Worm (Caenorhabditis elegans) whole organism, early embryonic: ENCODE measurements around the gene nhr-106.

Source experiments
- B0310.2 ChIP-seq: sonication (generic microtip); optimal IDR thresholded peaks from 2 replicates; lab custom pipeline; 2016; ENCODE audit warnings: mild to moderate bottlenecking, missing genetic modification characterization, missing compliant biosample characterization
- F13C5.2 ChIP-seq: sonication (generic microtip); optimal IDR thresholded peaks from 2 replicates; lab custom pipeline; 2017; ENCODE audit warnings: mild to moderate bottlenecking, missing genetic modification characterization, inconsistent platforms, missing compliant biosample characterization
- aly-1 ChIP-seq: sonication (generic microtip); optimal IDR thresholded peaks from 2 replicates; lab custom pipeline; 2016; ENCODE audit warnings: missing genetic modification characterization, missing compliant biosample characterization
- ama-1 ChIP-seq: fragments of 150-350 bp; optimal IDR thresholded peaks from 2 replicates; lab custom pipeline; 2014
- ceh-13 ChIP-seq: fragments of 200-800 bp; sonication (Bioruptor generic); optimal IDR thresholded peaks from 2 replicates; lab custom pipeline; 2018; ENCODE audit warnings: mild to moderate bottlenecking, missing genetic modification characterization, missing compliant biosample characterization
- ceh-36 ChIP-seq: sonication (generic microtip); optimal IDR thresholded peaks from 2 replicates; lab custom pipeline; 2016; ENCODE audit warnings: missing genetic modification characterization, inconsistent platforms, missing compliant biosample characterization
- ets-7 ChIP-seq: sonication (generic microtip); optimal IDR thresholded peaks from 2 replicates; lab custom pipeline; 2016; ENCODE audit warnings: missing genotype, missing genetic modification characterization, missing compliant biosample characterization
- flt-1 ChIP-seq: fragments of 200-800 bp; sonication (Bioruptor generic); IDR thresholded peaks from 2 replicates; pipeline ENCODE4 v1.3.6; 2022; ENCODE audit warnings: missing genetic modification characterization, missing compliant biosample characterization
- hmbx-1 ChIP-seq: sonication (generic microtip); optimal IDR thresholded peaks from 2 replicates; lab custom pipeline; 2016; ENCODE audit warnings: mild to moderate bottlenecking, missing genetic modification characterization, missing compliant biosample characterization
- hmg-4 ChIP-seq: fragments of 200-800 bp; sonication (Bioruptor generic); optimal IDR thresholded peaks from 2 replicates; lab custom pipeline; 2018; ENCODE audit warnings: mild to moderate bottlenecking, missing genetic modification characterization, missing compliant biosample characterization
- hnd-1 ChIP-seq: sonication (generic microtip); optimal IDR thresholded peaks from 2 replicates; lab custom pipeline; 2016; ENCODE audit warnings: missing genetic modification characterization, missing compliant biosample characterization
- pes-1 ChIP-seq: fragments of 200-800 bp; sonication (Bioruptor generic); IDR thresholded peaks from 2 replicates; pipeline ENCODE4 v1.3.6; 2022; ENCODE audit warnings: missing genetic modification reagents, missing genetic modification characterization, missing compliant biosample characterization
- scrt-1 ChIP-seq: fragments of 200-800 bp; sonication (Bioruptor generic); IDR thresholded peaks from 2 replicates; pipeline ENCODE4 v1.3.6; 2022; ENCODE audit warnings: missing genetic modification characterization, missing compliant biosample characterization
- sea-1 ChIP-seq: fragments of 200-800 bp; sonication (Bioruptor generic); conservative IDR thresholded peaks from 2 replicates; pipeline ENCODE4 v1.3.6; 2022; ENCODE audit warnings: missing genetic modification characterization, missing compliant biosample characterization
- tbx-11 ChIP-seq: fragments of 200-800 bp; sonication (Bioruptor generic); IDR thresholded peaks from 2 replicates; pipeline ENCODE4 v1.3.6; 2022; ENCODE audit warnings: missing genetic modification characterization, missing compliant biosample characterization
- tbx-37 ChIP-seq: fragments of 200-800 bp; sonication (Bioruptor generic); conservative IDR thresholded peaks from 2 replicates; pipeline ENCODE4 v1.3.6; 2022; ENCODE audit warnings: missing genetic modification reagents, missing genetic modification characterization, missing compliant biosample characterization
- tra-4 ChIP-seq: sonication (generic microtip); optimal IDR thresholded peaks from 2 replicates; lab custom pipeline; 2017; ENCODE audit warnings: missing genetic modification characterization, missing compliant biosample characterization

Gene nhr-106

DNA sequence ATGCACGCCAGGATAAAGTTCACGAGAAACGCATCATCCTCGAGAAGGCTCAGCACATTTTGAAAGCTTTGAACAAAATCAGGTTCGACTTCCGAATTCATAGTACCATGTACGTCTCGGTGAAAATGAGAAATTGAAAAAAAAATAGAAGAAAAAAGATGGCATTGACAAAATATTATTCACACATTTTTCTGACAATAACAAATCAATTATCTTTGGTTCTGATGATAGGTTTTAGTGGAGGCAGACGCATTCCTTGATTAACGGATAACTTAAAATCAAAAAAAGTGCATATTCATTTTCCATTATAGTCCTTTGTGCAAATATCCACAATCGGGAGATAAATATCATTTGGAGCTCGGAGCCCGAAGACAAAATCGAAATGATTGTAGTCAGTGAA lies 32.1 kb downstream of the nhr-106 start, which contains the start of gene srw-107:
Gene srw-107 (minus strand): TSS at position 101 of the 400 bp plus-strand sequence.
- TF ChIP-seq ceh-13 (GFP tag; lab: Kevin White, UChicago) (no peak), hmg-4 (GFP tag; lab: Kevin White, UChicago) (no peak), B0310.2 (tag; lab: Kevin White, UChicago) (no peak), ama-1 (lab: Kevin White, UChicago) (no peak), pes-1 (GFP tag; lab: Robert Waterston, UW) (no peak), F13C5.2 (tag; lab: Kevin White, UChicago) (no peak), sea-1 (GFP tag; lab: Robert Waterston, UW) (no peak), ets-7 (tag; lab: Kevin White, UChicago) (no peak), hnd-1 (no peak), flt-1 (GFP tag; lab: Robert Waterston, UW) (no peak), tra-4 (tag; lab: Kevin White, UChicago) (no peak), tbx-37 (GFP tag; lab: Robert Waterston, UW) (no peak), aly-1 (tag; lab: Kevin White, UChicago) (no peak), ceh-36 (no peak), hmbx-1 (tag; lab: Kevin White, UChicago) (no peak), scrt-1 (no peak), tbx-11 (no peak)

DNA sequence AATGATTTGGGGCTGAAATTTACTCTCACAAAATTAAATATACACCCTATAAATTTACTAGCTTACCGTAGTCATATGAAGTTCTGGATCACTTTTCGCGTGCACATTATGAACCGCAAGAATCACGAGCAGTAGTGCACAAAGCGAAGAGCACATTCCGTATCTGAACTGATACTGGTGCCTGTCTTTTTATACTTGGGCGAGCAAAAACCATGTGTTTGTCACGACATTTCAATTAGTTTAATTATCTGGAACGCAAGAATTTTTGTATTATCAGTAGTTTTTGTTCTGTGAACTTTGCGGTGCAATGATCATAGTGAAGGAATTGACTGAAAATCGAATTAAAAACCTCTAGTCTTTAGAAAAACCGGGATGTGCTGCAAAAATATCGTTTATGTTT lies 34.6 kb downstream of the nhr-106 start, which contains the start of gene lipl-3:
Gene lipl-3 (minus strand): TSS at position 161 of the 400 bp plus-strand sequence.
- TF ChIP-seq tbx-11 (no peak), F13C5.2 (tag; lab: Kevin White, UChicago) (no peak), aly-1 (tag; lab: Kevin White, UChicago) (no peak), hnd-1 (no peak)

DNA sequence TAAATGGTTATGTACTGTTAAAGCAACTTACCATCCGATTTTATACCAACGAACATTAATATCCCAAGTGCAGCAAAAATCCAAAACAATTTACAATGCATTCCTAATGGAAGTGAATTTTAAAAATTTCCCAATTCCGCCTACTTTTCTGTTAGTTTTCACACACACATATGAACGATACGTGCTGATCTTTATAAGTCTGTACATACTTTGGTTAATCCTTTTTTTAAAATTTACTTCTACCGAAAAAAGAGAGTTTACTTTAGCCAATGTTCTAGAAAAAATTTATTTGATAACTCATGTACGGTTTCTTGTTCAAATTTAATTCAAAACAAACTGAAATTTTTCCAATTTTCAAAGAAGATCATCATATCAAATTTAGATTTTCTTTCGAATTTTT lies 35.6 kb downstream of the nhr-106 start, which contains the start of gene R11G11.16:
Gene R11G11.16 (minus strand): TSS at position 101 of the 400 bp plus-strand sequence.
- TF ChIP-seq hnd-1, result no peak
- no peak for TF ChIP-seq pes-1 (GFP tag; lab: Robert Waterston, UW)
- no peak for TF ChIP-seq hmbx-1 (tag; lab: Kevin White, UChicago)
- no peak for TF ChIP-seq aly-1 (tag; lab: Kevin White, UChicago)
- TF ChIP-seq ama-1 (lab: Kevin White, UChicago), result no peak
- no peak for TF ChIP-seq F13C5.2 (tag; lab: Kevin White, UChicago)
- no peak for TF ChIP-seq tbx-11

DNA sequence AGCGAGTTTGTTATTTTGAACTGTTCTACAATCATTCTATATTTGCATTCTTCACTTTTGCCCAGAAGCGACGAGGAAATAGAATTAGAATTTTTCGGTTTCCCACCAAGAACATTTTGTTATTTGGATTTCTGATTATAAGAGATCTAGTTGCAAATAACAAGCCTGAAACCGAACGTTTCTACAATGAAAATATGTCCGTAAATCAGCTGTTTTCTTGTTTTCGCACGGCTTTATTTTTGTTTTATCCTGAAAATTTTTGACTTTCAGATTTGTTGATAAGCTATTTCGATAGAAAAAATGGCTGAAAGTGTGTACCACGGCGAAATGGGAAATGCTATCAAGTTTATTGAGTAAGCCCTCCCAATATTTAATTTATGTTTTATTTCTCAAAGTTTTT lies 38.2 kb downstream of the nhr-106 start, which contains the start of gene srw-108:
Gene srw-108 (plus strand): TSS at position 301 of the 400 bp plus-strand sequence.
- no peak for TF ChIP-seq ceh-36
- no peak for TF ChIP-seq ama-1 (lab: Kevin White, UChicago)
- no peak for TF ChIP-seq flt-1 (GFP tag; lab: Robert Waterston, UW)
- no peak for TF ChIP-seq scrt-1
- TF ChIP-seq sea-1 (GFP tag; lab: Robert Waterston, UW), result no peak
- TF ChIP-seq ets-7 (tag; lab: Kevin White, UChicago), result no peak
- no peak for TF ChIP-seq tbx-37 (GFP tag; lab: Robert Waterston, UW)
- TF ChIP-seq ceh-13 (GFP tag; lab: Kevin White, UChicago), result no peak
- no peak for TF ChIP-seq tra-4 (tag; lab: Kevin White, UChicago)
- TF ChIP-seq aly-1 (tag; lab: Kevin White, UChicago), result no peak
- no peak for TF ChIP-seq hmbx-1 (tag; lab: Kevin White, UChicago)
- TF ChIP-seq hnd-1, result no peak

DNA sequence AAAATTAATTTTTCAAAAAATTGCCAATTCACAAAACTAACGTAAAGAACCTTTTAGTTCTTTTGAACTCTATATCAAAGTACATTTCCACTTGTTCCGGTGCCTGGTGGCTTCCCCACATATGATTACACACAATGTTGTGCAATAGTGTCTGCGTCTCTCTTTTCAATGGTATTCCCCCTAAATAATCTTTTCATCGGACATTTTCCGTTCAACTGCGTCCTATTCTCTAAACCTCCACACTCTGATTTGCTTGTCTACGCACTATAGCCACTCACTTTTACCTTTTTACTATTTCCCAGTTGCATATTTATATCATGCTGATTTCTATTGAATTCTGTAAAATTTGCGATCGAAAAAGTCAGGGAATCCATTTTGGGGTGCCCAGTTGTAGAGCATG lies 42.6 kb downstream of the nhr-106 start, which contains the start of gene nhr-58:
Gene nhr-58 (plus strand): TSS at position 214 of the 400 bp plus-strand sequence.
- TF ChIP-seq hnd-1 (no peak), tbx-11 (no peak), hmg-4 (GFP tag; lab: Kevin White, UChicago) (no peak), ceh-36 (no peak), tbx-37 (GFP tag; lab: Robert Waterston, UW) (no peak), scrt-1 (no peak), flt-1 (GFP tag; lab: Robert Waterston, UW) (no peak), tra-4 (tag; lab: Kevin White, UChicago) (no peak), pes-1 (GFP tag; lab: Robert Waterston, UW) (no peak), F13C5.2 (tag; lab: Kevin White, UChicago) (no peak)

DNA sequence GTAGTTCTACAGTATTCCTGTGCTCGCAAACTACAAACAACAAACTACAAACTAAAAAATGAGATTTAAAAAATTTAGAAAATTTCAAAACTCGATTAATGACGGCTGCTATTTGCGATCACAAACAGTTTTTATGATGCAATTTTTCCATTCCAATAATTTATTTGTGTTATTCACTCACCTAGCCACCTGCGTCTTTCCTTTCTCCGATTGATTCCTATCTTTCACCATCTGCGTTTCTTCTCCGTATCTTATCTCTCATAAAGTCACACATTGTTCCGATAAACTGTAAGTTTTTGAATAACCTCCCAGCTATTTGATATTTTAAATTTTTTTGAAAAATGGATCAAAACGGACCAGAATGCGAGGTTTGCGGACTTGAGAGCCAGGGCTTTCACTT lies 44.8 kb downstream of the nhr-106 start, which contains the start of gene nhr-132:
Gene nhr-132 (plus strand): TSS at position 271 of the 400 bp plus-strand sequence.
- no peak for TF ChIP-seq B0310.2 (tag; lab: Kevin White, UChicago)
- no peak for TF ChIP-seq tra-4 (tag; lab: Kevin White, UChicago)
- TF ChIP-seq tbx-11, result no peak
- TF ChIP-seq ceh-13 (GFP tag; lab: Kevin White, UChicago), result no peak

DNA sequence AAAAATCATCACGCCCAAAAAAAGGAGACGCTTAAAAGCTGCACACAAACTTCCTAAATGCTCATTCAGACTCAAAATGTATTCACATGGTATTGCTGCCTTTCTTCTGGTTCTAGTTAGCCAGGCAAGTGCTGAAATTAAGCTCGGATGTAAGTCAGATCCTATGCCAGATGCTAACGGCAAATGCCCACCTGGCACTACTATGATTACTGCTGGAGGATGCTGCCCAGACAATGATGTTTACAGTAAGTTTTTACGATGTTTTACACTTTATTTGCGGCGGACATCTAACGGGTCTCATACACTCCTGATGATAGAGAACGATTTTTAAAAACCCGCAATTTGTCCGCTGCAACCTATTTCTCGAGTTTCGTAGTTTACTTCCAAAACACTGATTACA lies 47.2 kb downstream of the nhr-106 start, which contains the start of gene C14C6.5:
Gene C14C6.5 (plus strand): TSS at position 58 of the 400 bp plus-strand sequence.
- no peak for TF ChIP-seq tbx-11
- no peak for TF ChIP-seq F13C5.2 (tag; lab: Kevin White, UChicago)
- no peak for TF ChIP-seq hmbx-1 (tag; lab: Kevin White, UChicago)
- TF ChIP-seq flt-1 (GFP tag; lab: Robert Waterston, UW), result no peak
- no peak for TF ChIP-seq pes-1 (GFP tag; lab: Robert Waterston, UW)
- TF ChIP-seq B0310.2 (tag; lab: Kevin White, UChicago), result no peak

DNA sequence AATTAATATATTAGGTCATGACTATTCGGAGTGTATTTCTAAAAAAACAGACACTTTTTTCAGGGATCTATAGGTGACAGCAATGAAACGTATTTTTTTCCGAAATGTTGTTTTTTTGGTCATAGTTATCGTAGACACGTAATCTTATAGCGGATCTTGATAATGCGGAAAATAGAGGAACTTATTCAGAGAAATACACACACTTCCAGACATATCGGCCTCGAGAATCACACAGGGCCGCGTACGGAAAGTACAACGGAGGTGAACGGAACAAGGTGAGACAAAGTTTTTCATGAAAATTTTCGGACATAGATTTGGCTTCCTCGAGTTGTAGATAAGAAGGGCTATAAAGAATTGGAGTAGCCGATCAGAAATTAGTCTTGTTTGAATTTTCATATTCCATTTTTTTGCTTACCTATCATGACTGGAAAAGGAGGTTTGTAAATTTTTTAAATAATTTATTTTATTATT lies 49.7 kb downstream of the nhr-106 start, which contains the start of gene nhr-155:
Gene nhr-155 (plus strand): TSS at position 421 of the 471 bp plus-strand sequence.
- TF ChIP-seq B0310.2 (tag; lab: Kevin White, UChicago) (no peak), scrt-1 (no peak), pes-1 (GFP tag; lab: Robert Waterston, UW) (no peak), ceh-13 (GFP tag; lab: Kevin White, UChicago) (no peak), aly-1 (tag; lab: Kevin White, UChicago) (no peak)
